Worm (Caenorhabditis elegans) whole organism, early embryonic: ENCODE results near the gene immt-2.

ENCODE experiments used
- B0310.2 ChIP-seq: sonication (generic microtip); optimal IDR thresholded peaks from 2 replicates; lab custom pipeline; 2016; ENCODE audit warnings: mild to moderate bottlenecking, missing genetic modification characterization, missing compliant biosample characterization
- F13C5.2 ChIP-seq: sonication (generic microtip); optimal IDR thresholded peaks from 2 replicates; lab custom pipeline; 2017; ENCODE audit warnings: mild to moderate bottlenecking, missing genetic modification characterization, inconsistent platforms, missing compliant biosample characterization
- aly-1 ChIP-seq: sonication (generic microtip); optimal IDR thresholded peaks from 2 replicates; lab custom pipeline; 2016; ENCODE audit warnings: missing genetic modification characterization, missing compliant biosample characterization
- ama-1 ChIP-seq: fragments of 150-350 bp; optimal IDR thresholded peaks from 2 replicates; lab custom pipeline; 2014
- ceh-13 ChIP-seq: fragments of 200-800 bp; sonication (Bioruptor generic); optimal IDR thresholded peaks from 2 replicates; lab custom pipeline; 2018; ENCODE audit warnings: mild to moderate bottlenecking, missing genetic modification characterization, missing compliant biosample characterization
- ceh-36 ChIP-seq: sonication (generic microtip); optimal IDR thresholded peaks from 2 replicates; lab custom pipeline; 2016; ENCODE audit warnings: missing genetic modification characterization, inconsistent platforms, missing compliant biosample characterization
- ets-7 ChIP-seq: sonication (generic microtip); optimal IDR thresholded peaks from 2 replicates; lab custom pipeline; 2016; ENCODE audit warnings: missing genotype, missing genetic modification characterization, missing compliant biosample characterization
- flt-1 ChIP-seq: fragments of 200-800 bp; sonication (Bioruptor generic); IDR thresholded peaks from 2 replicates; pipeline ENCODE4 v1.3.6; 2022; ENCODE audit warnings: missing genetic modification characterization, missing compliant biosample characterization
- hmbx-1 ChIP-seq: sonication (generic microtip); optimal IDR thresholded peaks from 2 replicates; lab custom pipeline; 2016; ENCODE audit warnings: mild to moderate bottlenecking, missing genetic modification characterization, missing compliant biosample characterization
- hmg-4 ChIP-seq: fragments of 200-800 bp; sonication (Bioruptor generic); optimal IDR thresholded peaks from 2 replicates; lab custom pipeline; 2018; ENCODE audit warnings: mild to moderate bottlenecking, missing genetic modification characterization, missing compliant biosample characterization
- hnd-1 ChIP-seq: sonication (generic microtip); optimal IDR thresholded peaks from 2 replicates; lab custom pipeline; 2016; ENCODE audit warnings: missing genetic modification characterization, missing compliant biosample characterization
- pes-1 ChIP-seq: fragments of 200-800 bp; sonication (Bioruptor generic); IDR thresholded peaks from 2 replicates; pipeline ENCODE4 v1.3.6; 2022; ENCODE audit warnings: missing genetic modification reagents, missing genetic modification characterization, missing compliant biosample characterization
- scrt-1 ChIP-seq: fragments of 200-800 bp; sonication (Bioruptor generic); IDR thresholded peaks from 2 replicates; pipeline ENCODE4 v1.3.6; 2022; ENCODE audit warnings: missing genetic modification characterization, missing compliant biosample characterization
- sea-1 ChIP-seq: fragments of 200-800 bp; sonication (Bioruptor generic); conservative IDR thresholded peaks from 2 replicates; pipeline ENCODE4 v1.3.6; 2022; ENCODE audit warnings: missing genetic modification characterization, missing compliant biosample characterization
- tbx-11 ChIP-seq: fragments of 200-800 bp; sonication (Bioruptor generic); IDR thresholded peaks from 2 replicates; pipeline ENCODE4 v1.3.6; 2022; ENCODE audit warnings: missing genetic modification characterization, missing compliant biosample characterization
- tbx-37 ChIP-seq: fragments of 200-800 bp; sonication (Bioruptor generic); conservative IDR thresholded peaks from 2 replicates; pipeline ENCODE4 v1.3.6; 2022; ENCODE audit warnings: missing genetic modification reagents, missing genetic modification characterization, missing compliant biosample characterization
- tra-4 ChIP-seq: sonication (generic microtip); optimal IDR thresholded peaks from 2 replicates; lab custom pipeline; 2017; ENCODE audit warnings: missing genetic modification characterization, missing compliant biosample characterization

immt-2 gene

ce11 chrV:16832865-16833264 is 43.8 kb downstream of the immt-2 start, which contains the start of gene phy-3:
TSS of gene phy-3 (plus strand) at chrV:16833165.
- TF ChIP-seq tbx-37 (no peak), ets-7 (tag; lab: Kevin White, UChicago) (no peak), tbx-11 (GFP tag; lab: Robert Waterston, UW) (no peak), aly-1 (no peak), ama-1 (lab: Kevin White, UChicago) (no peak), ceh-13 (GFP tag; lab: Kevin White, UChicago) (no peak), hmg-4 (GFP tag; lab: Kevin White, UChicago) (no peak), flt-1 (no peak), scrt-1 (GFP tag; lab: Robert Waterston, UW) (no peak), sea-1 (GFP tag; lab: Robert Waterston, UW) (no peak), pes-1 (GFP tag; lab: Robert Waterston, UW) (no peak)

ce11 chrV:16833672-16834071 is 44.6 kb downstream of the immt-2 start:
- TF ChIP-seq hnd-1 (tag; lab: Kevin White, UChicago) (no peak), flt-1 (no peak), hmg-4 (GFP tag; lab: Kevin White, UChicago) (no peak), scrt-1 (GFP tag; lab: Robert Waterston, UW) (no peak), tbx-37 (no peak), B0310.2 (tag; lab: Kevin White, UChicago) (no peak), tra-4 (no peak), ets-7 (tag; lab: Kevin White, UChicago) (no peak), ceh-36 (tag; lab: Kevin White, UChicago) (no peak), hmbx-1 (tag; lab: Kevin White, UChicago) (no peak)

- TF ChIP-seq ceh-36 (tag; lab: Kevin White, UChicago) (no peak), tra-4 (no peak), sea-1 (GFP tag; lab: Robert Waterston, UW) (no peak), F13C5.2 (tag; lab: Kevin White, UChicago) (no peak), hmbx-1 (tag; lab: Kevin White, UChicago) (no peak), scrt-1 (GFP tag; lab: Robert Waterston, UW) (no peak), pes-1 (GFP tag; lab: Robert Waterston, UW) (no peak), B0310.2 (tag; lab: Kevin White, UChicago) (no peak), aly-1 (no peak), flt-1 (no peak), tbx-11 (GFP tag; lab: Robert Waterston, UW) (no peak), ama-1 (lab: Kevin White, UChicago) (no peak), hnd-1 (tag; lab: Kevin White, UChicago) (no peak)
Measured at ce11 chrV:16834989-16835388, 45.9 kb downstream of the immt-2 start, which contains the start of gene tni-3. TSS of gene tni-3 (minus strand) at chrV:16835128.

- TF ChIP-seq scrt-1 (GFP tag; lab: Robert Waterston, UW) (no peak), ceh-13 (GFP tag; lab: Kevin White, UChicago) (no peak), hmg-4 (GFP tag; lab: Kevin White, UChicago) (no peak), sea-1 (GFP tag; lab: Robert Waterston, UW) (no peak), ets-7 (tag; lab: Kevin White, UChicago) (no peak), hnd-1 (tag; lab: Kevin White, UChicago) (no peak), tra-4 (no peak), hmbx-1 (tag; lab: Kevin White, UChicago) (no peak)
Measured at ce11 chrV:16836100-16836499, 47.0 kb downstream of the immt-2 start.

- no peak for TF ChIP-seq ets-7 (tag; lab: Kevin White, UChicago)
- no peak for TF ChIP-seq scrt-1 (GFP tag; lab: Robert Waterston, UW)
- no peak for TF ChIP-seq aly-1
Measured at ce11 chrV:16838435-16838834, 49.4 kb downstream of the immt-2 start.

ce11 chrV:16840283-16840682 is 51.2 kb downstream of the immt-2 start:
- no peak for TF ChIP-seq ceh-36 (tag; lab: Kevin White, UChicago)
- no peak for TF ChIP-seq tra-4
- no peak for TF ChIP-seq ceh-13 (GFP tag; lab: Kevin White, UChicago)
- no peak for TF ChIP-seq tbx-11 (GFP tag; lab: Robert Waterston, UW)
- no peak for TF ChIP-seq pes-1 (GFP tag; lab: Robert Waterston, UW)
- TF ChIP-seq scrt-1 (GFP tag; lab: Robert Waterston, UW), result no peak
- no peak for TF ChIP-seq ets-7 (tag; lab: Kevin White, UChicago)
- no peak for TF ChIP-seq hnd-1 (tag; lab: Kevin White, UChicago)
- TF ChIP-seq aly-1, result no peak
- TF ChIP-seq sea-1 (GFP tag; lab: Robert Waterston, UW), result no peak
- TF ChIP-seq hmg-4 (GFP tag; lab: Kevin White, UChicago), result no peak
- TF ChIP-seq tbx-37, result no peak
- TF ChIP-seq F13C5.2 (tag; lab: Kevin White, UChicago), result no peak

ce11 chrV:16840961-16841360 is 51.9 kb downstream of the immt-2 start, which contains the start of gene clec-40:
TSS of gene clec-40 (minus strand) at chrV:16841061.
- no peak for TF ChIP-seq ceh-36 (tag; lab: Kevin White, UChicago)
- no peak for TF ChIP-seq tbx-11 (GFP tag; lab: Robert Waterston, UW)
- TF ChIP-seq hmg-4 (GFP tag; lab: Kevin White, UChicago), result no peak
- TF ChIP-seq pes-1 (GFP tag; lab: Robert Waterston, UW), result no peak
- TF ChIP-seq ama-1 (lab: Kevin White, UChicago), result no peak
- no peak for TF ChIP-seq tbx-37
- no peak for TF ChIP-seq ceh-13 (GFP tag; lab: Kevin White, UChicago)
- no peak for TF ChIP-seq F13C5.2 (tag; lab: Kevin White, UChicago)
- TF ChIP-seq tra-4, result no peak
- no peak for TF ChIP-seq flt-1
- TF ChIP-seq B0310.2 (tag; lab: Kevin White, UChicago), result no peak
- TF ChIP-seq hnd-1 (tag; lab: Kevin White, UChicago), result no peak
- no peak for TF ChIP-seq scrt-1 (GFP tag; lab: Robert Waterston, UW)
- TF ChIP-seq sea-1 (GFP tag; lab: Robert Waterston, UW), result no peak
- no peak for TF ChIP-seq ets-7 (tag; lab: Kevin White, UChicago)
- TF ChIP-seq hmbx-1 (tag; lab: Kevin White, UChicago), result no peak
- no peak for TF ChIP-seq aly-1
